Worm (Caenorhabditis elegans): ENCODE measurements around the gene zip-6.

ce11 chrIV:11218037-11218436, at the start of gene zip-6:
- TF ChIP-seq dao-5 (tag; optimal IDR thresholded peaks at IDR 0.05) = no peak
- no peak for TF ChIP-seq him-1 (tag; optimal IDR thresholded peaks at IDR 0.05)
- no peak for TF ChIP-seq W03F9.2 (tag; optimal IDR thresholded peaks at IDR 0.05)
